Fruit fly (Drosophila melanogaster): ENCODE data around the gene qin.

qin gene

DNA sequence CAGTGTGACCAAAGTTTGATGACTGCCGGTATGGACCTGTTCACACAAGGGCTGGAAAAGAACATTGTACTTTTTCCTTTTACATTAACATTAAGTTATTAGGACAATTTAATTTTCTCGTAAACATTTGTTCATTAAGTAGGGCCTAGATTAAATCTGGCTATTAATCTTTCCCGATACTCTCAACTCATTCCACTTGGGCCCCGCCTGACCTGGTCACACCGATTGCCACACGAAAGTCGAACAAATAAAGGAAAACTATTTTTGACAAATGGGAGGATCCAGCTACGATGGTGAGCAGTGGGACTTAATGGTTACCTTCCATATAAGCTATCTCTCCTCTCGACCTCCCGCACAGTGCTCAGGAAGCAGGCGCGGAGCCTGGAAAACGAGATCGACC is 72.7 kb downstream of the qin start, which contains the start of the genes Cpsf73 and Gos28 (continued):
- peak; percentile 13 for TF ChIP-seq slp2 (GFP tag; optimal IDR thresholded peaks at IDR 0.05)
- TF ChIP-seq bbx (GFP tag; IDR thresholded peaks at IDR 0.05; ENCODE audit: partially characterized antibody) = peak; percentile 47; the same call in 1 of the 2 replicates
- no peak for TF ChIP-seq bigmax (GFP tag; optimal IDR thresholded peaks at IDR 0.05)
- no peak for TF ChIP-seq CG4820 (GFP tag; optimal IDR thresholded peaks at IDR 0.05)
- no peak for TF ChIP-seq prd (optimal IDR thresholded peaks at IDR 0.05)
- TF ChIP-seq prd (GFP tag; IDR thresholded peaks at IDR 0.05) = peak; percentile 25; the same call in 1 of the 3 replicates
- no peak for TF ChIP-seq CG4424 (GFP tag; optimal IDR thresholded peaks at IDR 0.05)
- TF ChIP-seq CG34224 (GFP tag; IDR thresholded peaks at IDR 0.05; ENCODE audit: partially characterized antibody) = peak; percentile 49; the same call in 1 of the 3 replicates
- no peak for TF ChIP-seq lov (optimal IDR thresholded peaks at IDR 0.05)
- TF ChIP-seq lov (GFP tag; IDR thresholded peaks at IDR 0.05) = no peak
- TF ChIP-seq Bteb2 (GFP tag; optimal IDR thresholded peaks at IDR 0.05) = no peak
- TF ChIP-seq knrl (GFP tag; IDR thresholded peaks at IDR 0.05; ENCODE audit: partially characterized antibody) = peak; percentile 61; the same call in 2 of the 3 replicates
- no peak for TF ChIP-seq CG3838 (GFP tag; optimal IDR thresholded peaks at IDR 0.05)
- peak; percentile 35 for TF ChIP-seq CG17829 (tag; optimal IDR thresholded peaks at IDR 0.05)
- TF ChIP-seq CG30020 (tag; optimal IDR thresholded peaks at IDR 0.05) = peak; percentile 87
- peak; percentile 75 for TF ChIP-seq stwl (tag; optimal IDR thresholded peaks at IDR 0.05)
- TF ChIP-seq pzg (GFP tag; optimal IDR thresholded peaks at IDR 0.05) = peak; percentile 65
- peak; percentile 51 for TF ChIP-seq CG2116 (GFP tag; optimal IDR thresholded peaks at IDR 0.05)
- TF ChIP-seq CG9797 (GFP tag; optimal IDR thresholded peaks at IDR 0.05) = peak; percentile 85
- TF ChIP-seq grn (GFP tag; optimal IDR thresholded peaks at IDR 0.05) = peak; percentile 5
- peak; percentile 31 to 33 for TF ChIP-seq Pdp1 (GFP tag; optimal IDR thresholded peaks at IDR 0.05)
- TF ChIP-seq ewg (GFP tag; optimal IDR thresholded peaks at IDR 0.05) = no peak
- peak; percentile 38 for TF ChIP-seq pum (GFP tag; optimal IDR thresholded peaks at IDR 0.05)
- no peak for TF ChIP-seq lbe (GFP tag; optimal IDR thresholded peaks at IDR 0.05)
- peak in 1 of 3 experiments; percentile 24 for TF ChIP-seq lola (GFP tag; optimal IDR thresholded peaks at IDR 0.05)
- TF ChIP-seq HmgZ (tag; optimal IDR thresholded peaks at IDR 0.05) = peak; percentile 73
- TF ChIP-seq toy (GFP tag; IDR thresholded peaks at IDR 0.05) = no peak
- TF ChIP-seq Xbp1 (GFP tag; optimal IDR thresholded peaks at IDR 0.05) = peak; percentile 6
- no peak for TF ChIP-seq Hr51 (GFP tag; optimal IDR thresholded peaks at IDR 0.05)
- TF ChIP-seq ranshi (GFP tag; IDR thresholded peaks at IDR 0.05) = peak; percentile 41; the same call in 1 of the 2 replicates
- no peak for TF ChIP-seq CG8765 (GFP tag; IDR thresholded peaks at IDR 0.05)
- peak; percentile 78; the same call in 2 of the 3 replicates for TF ChIP-seq CG34422 (GFP tag; IDR thresholded peaks at IDR 0.05)
- peak; percentile 3 for TF ChIP-seq twi (tag; optimal IDR thresholded peaks at IDR 0.05)
- peak; percentile 3 for TF ChIP-seq Blimp-1 (GFP tag; optimal IDR thresholded peaks at IDR 0.05)
- peak; percentile 7 for TF ChIP-seq CG10979 (tag; optimal IDR thresholded peaks at IDR 0.05)
- TF ChIP-seq Lhr (GFP tag; optimal IDR thresholded peaks at IDR 0.05) = peak; percentile 22
- TF ChIP-seq CG15601 (tag; optimal IDR thresholded peaks at IDR 0.05) = peak; percentile 46
- TF ChIP-seq Hsf (GFP tag; optimal IDR thresholded peaks at IDR 0.05) = peak; percentile 0
- no peak for TF ChIP-seq psq (GFP tag; optimal IDR thresholded peaks at IDR 0.05)
- TF ChIP-seq Doc3 (GFP tag; IDR thresholded peaks at IDR 0.05; ENCODE audit: partially characterized antibody) = 0 out of 3 replicates have a peak, but pooled peaks have one; percentile 37
- peak; percentile 81 for TF ChIP-seq MESR4 (GFP tag; optimal IDR thresholded peaks at IDR 0.05)
- TF ChIP-seq Dek (tag; optimal IDR thresholded peaks at IDR 0.05) = no peak
- TF ChIP-seq CG30431 (GFP tag; optimal IDR thresholded peaks at IDR 0.05) = no peak
- TF ChIP-seq CG1603 (tag; optimal IDR thresholded peaks at IDR 0.05) = peak; percentile 83
- no peak for TF ChIP-seq seq (GFP tag; IDR thresholded peaks at IDR 0.05)
- TF ChIP-seq CG17328 (GFP tag; IDR thresholded peaks at IDR 0.05) = 0 out of 2 replicates have a peak, but pooled peaks have one; percentile 25
- TF ChIP-seq gfzf (GFP tag; optimal IDR thresholded peaks at IDR 0.05) = peak; percentile 91
- peak; percentile 1 for TF ChIP-seq CG7271 (tag; optimal IDR thresholded peaks at IDR 0.05)
- TF ChIP-seq CG16863 (GFP tag; optimal IDR thresholded peaks at IDR 0.05) = no peak

Data from whole organism, embryonic.